Fruit fly (Drosophila melanogaster) whole organism, embryonic: ENCODE data around the gene CG43347.

ENCODE experiments used
- BEAF-32 ChIP-seq: fragments of 200-800 bp; sonication (Bioruptor generic); optimal IDR thresholded peaks from 3 replicates; lab custom pipeline; 2017; ENCODE audit warnings: missing biosample characterization, missing genetic modification characterization, mild to moderate bottlenecking, moderate library complexity, missing genetic modification reagents
- CG10267 ChIP-seq: fragments of 200-800 bp; sonication (Bioruptor generic); optimal IDR thresholded peaks from 2 replicates; lab custom pipeline; 2018; ENCODE audit warnings: missing biosample characterization, mild to moderate bottlenecking, missing genetic modification characterization, moderate library complexity
- CG11560 ChIP-seq: fragments of 200-800 bp; sonication (Bioruptor generic); IDR thresholded peaks from 3 replicates; pipeline ENCODE4 v1.3.6; 2022; ENCODE audit warnings: missing biosample characterization, missing genetic modification characterization
- CG11695 ChIP-seq: fragments of 200-800 bp; sonication (Bioruptor generic); IDR thresholded peaks from 3 replicates; pipeline ENCODE4 v1.3.6; 2022; ENCODE audit warnings: missing biosample characterization, missing genetic modification characterization
- CG11723 ChIP-seq: fragments of 200-800 bp; sonication (Bioruptor generic); optimal IDR thresholded peaks from 2 replicates; lab custom pipeline; 2017; ENCODE audit warnings: missing biosample characterization, mild to moderate bottlenecking, missing genetic modification characterization
- CG12659 ChIP-seq: fragments of 200-800 bp; sonication (Bioruptor generic); optimal IDR thresholded peaks from 3 replicates; lab custom pipeline; 2017; ENCODE audit warnings: mild to moderate bottlenecking, missing biosample characterization, missing genetic modification reagents, missing genetic modification characterization
- CG12942 ChIP-seq: fragments of 200-800 bp; sonication (Bioruptor generic); optimal IDR thresholded peaks from 3 replicates; lab custom pipeline; 2016; ENCODE audit warnings: missing biosample characterization, missing genetic modification characterization
- CG13624 ChIP-seq: fragments of 200-800 bp; sonication (Bioruptor generic); optimal IDR thresholded peaks from 2 replicates; lab custom pipeline; 2016; ENCODE audit warnings: missing biosample characterization, missing genetic modification characterization
- CG17612 ChIP-seq: fragments of 200-800 bp; sonication (Bioruptor generic); IDR thresholded peaks from 2 replicates; pipeline ENCODE4 v1.3.6; 2022; ENCODE audit warnings: missing biosample characterization, missing genetic modification characterization
- CG17802 ChIP-seq: fragments of 200-800 bp; sonication (Bioruptor generic); optimal IDR thresholded peaks from 2 replicates; lab custom pipeline; 2018; ENCODE audit warnings: missing biosample characterization, mild to moderate bottlenecking, missing genetic modification characterization, moderate library complexity
- CG1832 ChIP-seq: fragments of 200-800 bp; sonication (Bioruptor generic); optimal IDR thresholded peaks from 2 replicates; lab custom pipeline; 2017; ENCODE audit warnings: missing biosample characterization, mild to moderate bottlenecking, missing genetic modification characterization, inconsistent platforms
- CG30403 ChIP-seq: fragments of 200-800 bp; sonication (Bioruptor generic); optimal IDR thresholded peaks from 3 replicates; lab custom pipeline; 2016; ENCODE audit warnings: missing biosample characterization, missing genetic modification characterization
- CG33213 ChIP-seq: fragments of 200-800 bp; sonication (Bioruptor generic); optimal IDR thresholded peaks from 3 replicates; lab custom pipeline; 2016; ENCODE audit warnings: missing biosample characterization, missing genetic modification characterization
- CG3995 ChIP-seq: fragments of 200-800 bp; sonication (Bioruptor generic); optimal IDR thresholded peaks from 3 replicates; lab custom pipeline; 2016; ENCODE audit warnings: missing biosample characterization, missing genetic modification characterization
- CG4282 ChIP-seq: fragments of 200-800 bp; sonication (Bioruptor generic); optimal IDR thresholded peaks from 2 replicates; lab custom pipeline; 2016; ENCODE audit warnings: missing biosample characterization, missing genetic modification characterization
- CG43689 ChIP-seq: fragments of 200-800 bp; sonication (Bioruptor generic); IDR thresholded peaks from 2 replicates; pipeline ENCODE4 v1.3.6; 2022; ENCODE audit warnings: missing biosample characterization, missing genetic modification characterization
- CG5245 ChIP-seq: fragments of 200-800 bp; sonication (Bioruptor generic); optimal IDR thresholded peaks from 3 replicates; lab custom pipeline; 2016; ENCODE audit warnings: missing biosample characterization, missing genetic modification characterization
- CG6854 ChIP-seq: fragments of 200-800 bp; sonication (Bioruptor generic); optimal IDR thresholded peaks from 3 replicates; lab custom pipeline; 2017; ENCODE audit warnings: missing biosample characterization, mild to moderate bottlenecking, missing genetic modification characterization
- CG7372 ChIP-seq: fragments of 200-800 bp; sonication (Bioruptor generic); IDR thresholded peaks from 2 replicates; pipeline ENCODE4 v1.3.6; 2022; ENCODE audit warnings: missing biosample characterization, missing genetic modification characterization
- CG7839 ChIP-seq: fragments of 200-800 bp; sonication (Bioruptor generic); optimal IDR thresholded peaks from 3 replicates; lab custom pipeline; 2018; ENCODE audit warnings: missing biosample characterization, mild to moderate bottlenecking, missing genetic modification characterization, moderate library complexity
- CG8388 ChIP-seq: fragments of 200-800 bp; sonication (Bioruptor generic); optimal IDR thresholded peaks from 2 replicates; lab custom pipeline; 2019; ENCODE audit warnings: missing biosample characterization, mild to moderate bottlenecking, missing genetic modification characterization, moderate library complexity
- CG8765 ChIP-seq: fragments of 200-800 bp; sonication (Bioruptor generic); IDR thresholded peaks from 2 replicates; pipeline ENCODE4 v1.3.6; 2022; ENCODE audit warnings: missing biosample characterization, missing genetic modification characterization
- Fer2 ChIP-seq: fragments of 200-800 bp; sonication (Bioruptor generic); optimal IDR thresholded peaks from 2 replicates; lab custom pipeline; 2018; ENCODE audit warnings: missing biosample characterization, mild to moderate bottlenecking, missing genetic modification characterization, moderate library complexity
- HmgZ ChIP-seq: fragments of 200-800 bp; sonication (Bioruptor generic); optimal IDR thresholded peaks from 2 replicates; lab custom pipeline; 2018; ENCODE audit warnings: missing biosample characterization, mild to moderate bottlenecking, missing genetic modification characterization
- PHDP ChIP-seq: fragments of 200-800 bp; sonication (Bioruptor generic); optimal IDR thresholded peaks from 3 replicates; lab custom pipeline; 2018; ENCODE audit warnings: missing biosample characterization, mild to moderate bottlenecking, missing genetic modification characterization, moderate library complexity
- Scr ChIP-seq: fragments of 200-800 bp; sonication (Bioruptor generic); IDR thresholded peaks from 2 replicates; pipeline ENCODE4 v1.3.6; 2022; ENCODE audit warnings: missing biosample characterization, missing genetic modification characterization; ENCODE audit not compliant: partially characterized antibody
- Sry-δ ChIP-seq: fragments of 200-800 bp; sonication (Bioruptor generic); optimal IDR thresholded peaks from 2 replicates; lab custom pipeline; 2016; ENCODE audit warnings: missing biosample characterization, missing genetic modification characterization
- Ssrp ChIP-seq: fragments of 200-800 bp; sonication (Bioruptor generic); optimal IDR thresholded peaks from 2 replicates; lab custom pipeline; 2018; ENCODE audit warnings: missing biosample characterization, mild to moderate bottlenecking, missing genetic modification characterization, moderate library complexity
- aop ChIP-seq: fragments of 200-800 bp; sonication (Bioruptor generic); IDR thresholded peaks from 2 replicates; pipeline ENCODE4 v1.3.6; 2022; ENCODE audit warnings: missing biosample characterization, missing genetic modification characterization
- bab2 ChIP-seq: fragments of 200-800 bp; sonication (Bioruptor generic); optimal IDR thresholded peaks from 2 replicates; lab custom pipeline; 2016; ENCODE audit warnings: missing biosample characterization, missing genetic modification characterization
- cas ChIP-seq: fragments of 200-800 bp; sonication (Bioruptor generic); IDR thresholded peaks from 2 replicates; pipeline ENCODE4 v1.3.6; 2022; ENCODE audit warnings: missing biosample characterization, missing genetic modification characterization
- caup ChIP-seq: fragments of 200-800 bp; sonication (Bioruptor generic); optimal IDR thresholded peaks from 3 replicates; lab custom pipeline; 2017; ENCODE audit warnings: missing biosample characterization, mild to moderate bottlenecking, missing genetic modification characterization, moderate library complexity; ENCODE audit not compliant: severe bottlenecking
- croc ChIP-seq: fragments of 200-800 bp; sonication (Bioruptor generic); conservative IDR thresholded peaks from 3 replicates; pipeline ENCODE4 v1.3.6; 2022; ENCODE audit warnings: missing biosample characterization, missing genetic modification characterization
- da ChIP-seq: fragments of 200-800 bp; sonication (Bioruptor generic); optimal IDR thresholded peaks from 2 replicates; lab custom pipeline; 2016; ENCODE audit warnings: missing biosample characterization, missing genetic modification characterization
- dmrt11E ChIP-seq: fragments of 200-800 bp; sonication (Bioruptor generic); optimal IDR thresholded peaks from 3 replicates; lab custom pipeline; 2018; ENCODE audit warnings: missing biosample characterization, mild to moderate bottlenecking, missing genetic modification characterization, moderate library complexity
- esg ChIP-seq: fragments of 200-800 bp; sonication (Bioruptor generic); conservative IDR thresholded peaks from 2 replicates; pipeline ENCODE4 v1.3.6; 2022; ENCODE audit warnings: missing biosample characterization, missing genetic modification characterization
- fd102C ChIP-seq: fragments of 200-800 bp; sonication (Bioruptor generic); optimal IDR thresholded peaks from 2 replicates; lab custom pipeline; 2018; ENCODE audit warnings: missing biosample characterization, mild to moderate bottlenecking, missing genetic modification characterization, moderate library complexity
- hb ChIP-seq: fragments of 200-800 bp; sonication (Bioruptor generic); IDR thresholded peaks from 3 replicates; pipeline ENCODE4 v1.3.6; 2022; ENCODE audit warnings: missing biosample characterization, missing genetic modification characterization; ENCODE audit not compliant: partially characterized antibody
- jing ChIP-seq: fragments of 200-800 bp; sonication (Bioruptor generic); optimal IDR thresholded peaks from 2 replicates; lab custom pipeline; 2018; ENCODE audit warnings: missing biosample characterization, mild to moderate bottlenecking, missing genetic modification characterization
- lmd ChIP-seq: fragments of 200-800 bp; sonication (Bioruptor generic); IDR thresholded peaks from 2 replicates; pipeline ENCODE4 v1.3.6; 2022; ENCODE audit warnings: missing biosample characterization, missing genetic modification characterization
- maf-S ChIP-seq: fragments of 200-800 bp; sonication (Bioruptor generic); optimal IDR thresholded peaks from 2 replicates; lab custom pipeline; 2016; ENCODE audit warnings: missing biosample characterization, missing genetic modification characterization
- oc ChIP-seq: fragments of 200-800 bp; sonication (Bioruptor generic); optimal IDR thresholded peaks from 2 replicates; lab custom pipeline; 2018; ENCODE audit warnings: missing biosample characterization, mild to moderate bottlenecking, missing genetic modification characterization, moderate library complexity
- pan ChIP-seq, 4 experiments: fragments of >200 bp in 3 of 4; fragments of 200-800 bp in 1 of 4; sonication (Bioruptor generic) in 1 of 4; optimal IDR thresholded peaks in 3 of 4; IDR thresholded peaks in 1 of 4; 2 replicates each; pipeline versions ENCODE4 v1.3.6 to Lab custom; 2017 to 2022; ENCODE audit warnings: missing biosample characterization in 2 of 4, missing genetic modification characterization in 2 of 4, mixed read lengths in 1 of 4
- phol ChIP-seq: fragments of 200-800 bp; sonication (Bioruptor generic); optimal IDR thresholded peaks from 3 replicates; lab custom pipeline; 2018; ENCODE audit warnings: missing biosample characterization, mild to moderate bottlenecking, missing genetic modification characterization, moderate library complexity
- psq ChIP-seq: fragments of 200-800 bp; sonication (Bioruptor generic); optimal IDR thresholded peaks from 2 replicates; lab custom pipeline; 2017; ENCODE audit warnings: missing biosample characterization, missing genetic modification characterization
- ranshi ChIP-seq: fragments of 200-800 bp; sonication (Bioruptor generic); IDR thresholded peaks from 2 replicates; pipeline ENCODE4 v1.3.6; 2022; ENCODE audit warnings: missing biosample characterization, missing genetic modification characterization
- sisA ChIP-seq: fragments of 200-800 bp; sonication (Bioruptor generic); IDR thresholded peaks from 2 replicates; pipeline ENCODE4 v1.3.6; 2022; ENCODE audit warnings: missing biosample characterization, missing genetic modification characterization
- sob ChIP-seq: fragments of 200-800 bp; sonication (Bioruptor generic); IDR thresholded peaks from 2 replicates; pipeline ENCODE4 v1.3.6; 2022; ENCODE audit warnings: missing biosample characterization, missing genetic modification characterization
- trh ChIP-seq: fragments of 200-800 bp; sonication (Bioruptor generic); optimal IDR thresholded peaks from 2 replicates; lab custom pipeline; 2016; ENCODE audit warnings: missing biosample characterization, missing genetic modification characterization
- wor ChIP-seq: fragments of 200-800 bp; sonication (Bioruptor generic); IDR thresholded peaks from 2 replicates; pipeline ENCODE4 v1.3.6; 2022; ENCODE audit warnings: missing biosample characterization, missing genetic modification characterization

CG43347 gene

dm6 chrX:10557432-10557831 lies 62.6 kb downstream of the CG43347 start:
- TF ChIP-seq lmd (GFP tag; lab: Robert Waterston, UW): peak; percentile 49; the same call in 1 of the 2 replicates
- TF ChIP-seq cas (GFP tag; lab: Robert Waterston, UW): no peak
- peak; percentile 57 for TF ChIP-seq CG8388 (GFP tag; lab: Kevin White, UChicago)
- peak; percentile 57 for TF ChIP-seq Ssrp (tag; lab: Kevin White, UChicago)
- TF ChIP-seq caup: no peak
- peak; percentile 9 for TF ChIP-seq CG12659
- TF ChIP-seq CG5245 (GFP tag; lab: Kevin White, UChicago): no peak
- 0 out of 2 replicates have a peak, but pooled peaks have one; percentile 19 for TF ChIP-seq ranshi (GFP tag; lab: Robert Waterston, UW)
- TF ChIP-seq croc (GFP tag; lab: Robert Waterston, UW): peak; percentile 42; the same call in 2 of the 3 replicates
- TF ChIP-seq phol: peak; percentile 57
- no peak for TF ChIP-seq bab2
- peak; percentile 15 for TF ChIP-seq jing (GFP tag; lab: Kevin White, UChicago)
- no peak for TF ChIP-seq CG33213 (GFP tag; lab: Kevin White, UChicago)
- no peak for TF ChIP-seq fd102C (GFP tag; lab: Kevin White, UChicago)
- no peak for TF ChIP-seq CG3995 (GFP tag; lab: Kevin White, UChicago)
- no peak for TF ChIP-seq hb (GFP tag; lab: Robert Waterston, UW)
- TF ChIP-seq CG11723 (GFP tag; lab: Kevin White, UChicago): no peak
- no peak for TF ChIP-seq CG11560 (tag; lab: Robert Waterston, UW)
- TF ChIP-seq sob (GFP tag; lab: Robert Waterston, UW): 0 out of 2 replicates have a peak, but pooled peaks have one; percentile 39
- TF ChIP-seq CG1832 (GFP tag; lab: Kevin White, UChicago): no peak
- TF ChIP-seq CG10267 (tag; lab: Kevin White, UChicago): peak; percentile 44
- peak; percentile 17 for TF ChIP-seq dmrt11E
- TF ChIP-seq CG13624 (GFP tag; lab: Kevin White, UChicago): no peak
- TF ChIP-seq pan (optimal IDR thresholded peaks at IDR 0.05; lab: Kevin White, UChicago): no peak
- TF ChIP-seq pan (GFP tag; optimal IDR thresholded peaks at IDR 0.05 in 1 of 2, IDR thresholded peaks at IDR 0.05 in 1 of 2): peak in 1 of 2 experiments; percentile 19
- no peak for TF ChIP-seq CG4282 (GFP tag; lab: Kevin White, UChicago)
- no peak for TF ChIP-seq Scr (GFP tag; lab: Robert Waterston, UW)
- peak; percentile 47; the same call in 1 of the 2 replicates for TF ChIP-seq sisA (GFP tag; lab: Robert Waterston, UW)
- TF ChIP-seq CG8765 (GFP tag; lab: Robert Waterston, UW): no peak
- peak; percentile 56 for TF ChIP-seq CG7839 (tag; lab: Kevin White, UChicago)
- 0 out of 2 replicates have a peak, but pooled peaks have one; percentile 13 for TF ChIP-seq CG7372 (GFP tag; lab: Robert Waterston, UW)
- no peak for TF ChIP-seq maf-S
- no peak for TF ChIP-seq CG17612 (GFP tag; lab: Robert Waterston, UW)
- TF ChIP-seq CG12942: no peak
- TF ChIP-seq CG43689 (GFP tag; lab: Robert Waterston, UW): no peak
- no peak for TF ChIP-seq da (GFP tag; lab: Kevin White, UChicago)
- TF ChIP-seq psq: no peak
- no peak for TF ChIP-seq BEAF-32
- peak; percentile 23 for TF ChIP-seq CG30403 (GFP tag; lab: Kevin White, UChicago)
- no peak for TF ChIP-seq CG17802
- no peak for TF ChIP-seq trh (GFP tag; lab: Kevin White, UChicago)
- no peak for TF ChIP-seq HmgZ
- TF ChIP-seq wor (GFP tag; lab: Robert Waterston, UW): peak; percentile 50
- 0 out of 3 replicates have a peak, but pooled peaks have one; percentile 36 for TF ChIP-seq CG11695 (GFP tag; lab: Robert Waterston, UW)
- peak; percentile 37 for TF ChIP-seq PHDP
- no peak for TF ChIP-seq aop (GFP tag; lab: Robert Waterston, UW)
- no peak for TF ChIP-seq Sry-δ
- TF ChIP-seq CG6854 (GFP tag; lab: Kevin White, UChicago): no peak
- 0 out of 2 replicates have a peak, but pooled peaks have one; percentile 32 for TF ChIP-seq esg (GFP tag; lab: Robert Waterston, UW)
- peak; percentile 9 for TF ChIP-seq oc
- no peak for TF ChIP-seq Fer2 (tag; lab: Kevin White, UChicago)
